Fruit fly (Drosophila melanogaster) S2 (cell line): ENCODE measurements around the gene CG11444.

Source experiments
- CG8478 ChIP-seq: fragments of >200 bp; optimal IDR thresholded peaks from 2 replicates; lab custom pipeline; 2018
- CTCF ChIP-seq, 2 experiments: fragments of >200 bp; optimal IDR thresholded peaks; 2 replicates each; lab custom pipeline; 2018

DNA sequence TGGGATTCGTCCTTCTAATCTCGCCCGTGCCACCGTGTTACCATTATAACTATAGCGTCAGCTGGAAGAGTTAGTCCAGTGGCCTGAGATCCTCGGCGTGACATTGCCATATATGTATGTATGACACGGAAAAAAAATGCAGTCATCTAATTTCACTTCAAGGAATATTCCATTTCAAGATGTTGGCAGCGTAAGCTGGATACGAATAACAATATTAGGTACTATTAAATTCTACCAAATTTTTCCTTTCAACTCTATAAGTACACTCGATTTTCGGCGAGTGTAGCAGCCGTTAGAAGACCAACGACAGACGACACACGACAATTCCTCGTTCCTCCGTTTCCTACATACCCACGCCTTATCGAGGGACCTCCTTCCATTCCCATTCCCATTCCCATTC lies 10.8 kb upstream of the CG11444 start:
- TF ChIP-seq CG8478 (lab: Kevin White, UChicago) (no peak), CTCF (optimal IDR thresholded peaks at IDR 0.05; lab: Kevin White, UChicago) (no peak)
